Worm (Caenorhabditis elegans) whole organism, L1 larva: Measurements from ENCODE around the gene Y57G11B.3.

Source experiments
- alr-1 ChIP-seq: fragments of 200-800 bp; sonication (Bioruptor generic); optimal IDR thresholded peaks from 2 replicates; lab custom pipeline; 2018; ENCODE audit warnings: borderline replicate concordance, mild to moderate bottlenecking, missing genetic modification characterization, missing compliant biosample characterization
- blmp-1 ChIP-seq: fragments of 150-350 bp; optimal IDR thresholded peaks from 2 replicates; lab custom pipeline; 2014; ENCODE audit warnings: missing biosample characterization, missing genetic modification characterization
- lin-39 ChIP-seq: fragments of 150-350 bp; optimal IDR thresholded peaks from 2 replicates; lab custom pipeline; 2014; ENCODE audit warnings: missing biosample characterization, missing genetic modification reagents, missing genetic modification characterization
- lsy-2 ChIP-seq, 2 experiments: fragments of 150-350 bp; optimal IDR thresholded peaks; 2 replicates each; lab custom pipeline; 2014; ENCODE audit warnings: missing biosample characterization in 2 of 2, missing genetic modification characterization in 2 of 2
- nhr-19 ChIP-seq: fragments of 200-800 bp; sonication (Bioruptor generic); conservative IDR thresholded peaks from 2 replicates; pipeline ENCODE4 v1.3.6; 2022; ENCODE audit warnings: missing genetic modification characterization, missing compliant biosample characterization
- unc-62 ChIP-seq: fragments of 150-350 bp; optimal IDR thresholded peaks from 2 replicates; lab custom pipeline; 2014; ENCODE audit warnings: missing biosample characterization, missing genetic modification reagents, missing genetic modification characterization

DNA sequence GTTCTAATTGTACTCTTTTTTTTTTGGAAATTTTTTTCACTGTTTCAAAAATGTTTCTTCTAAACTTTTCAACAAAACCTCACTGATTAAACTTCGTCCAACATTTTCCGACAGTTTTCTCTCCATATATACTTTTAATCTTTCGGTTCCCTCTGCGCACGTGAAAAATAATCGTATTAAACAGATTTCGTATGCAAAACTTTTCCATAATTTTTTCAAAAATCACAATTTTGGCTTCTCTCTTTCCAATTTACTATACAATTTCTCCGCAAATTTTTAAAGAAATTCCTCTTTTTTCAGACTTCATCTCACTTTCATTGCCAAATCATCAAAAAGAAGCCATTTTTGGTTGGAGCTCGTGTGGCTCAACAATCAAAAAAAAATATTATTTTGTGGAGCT is 42.1 kb upstream of the Y57G11B.3 start, which contains the start of gene dmd-6:
- TF ChIP-seq lsy-2 (tag; optimal IDR thresholded peaks at IDR 0.05; lab: Kevin White, UChicago) (no peak), lin-39 (no peak), nhr-19 (GFP tag; lab: Robert Waterston, UW) (no peak), alr-1 (tag; lab: Kevin White, UChicago) (no peak), blmp-1 (no peak), unc-62 (GFP tag; lab: Kevin White, UChicago) (no peak)
